Worm (Caenorhabditis elegans) whole organism, early embryonic: ENCODE measurements around the gene srx-73.
A peak's percentile ranks its signal among the peaks of the same experiment; 100 is the strongest.
"Not testable (repeated sequence)": the region's sequence is repeated elsewhere in the genome, so short reads cannot be mapped to it uniquely, and the experiment has no call there.

Source experiments
- B0310.2 ChIP-seq: sonication (generic microtip); optimal IDR thresholded peaks from 2 replicates; lab custom pipeline; 2016; ENCODE audit warnings: mild to moderate bottlenecking, missing genetic modification characterization, missing compliant biosample characterization
- F13C5.2 ChIP-seq: sonication (generic microtip); optimal IDR thresholded peaks from 2 replicates; lab custom pipeline; 2017; ENCODE audit warnings: mild to moderate bottlenecking, missing genetic modification characterization, inconsistent platforms, missing compliant biosample characterization
- aly-1 ChIP-seq: sonication (generic microtip); optimal IDR thresholded peaks from 2 replicates; lab custom pipeline; 2016; ENCODE audit warnings: missing genetic modification characterization, missing compliant biosample characterization
- ama-1 ChIP-seq: fragments of 150-350 bp; optimal IDR thresholded peaks from 2 replicates; lab custom pipeline; 2014
- ceh-13 ChIP-seq: fragments of 200-800 bp; sonication (Bioruptor generic); optimal IDR thresholded peaks from 2 replicates; lab custom pipeline; 2018; ENCODE audit warnings: mild to moderate bottlenecking, missing genetic modification characterization, missing compliant biosample characterization
- ceh-36 ChIP-seq: sonication (generic microtip); optimal IDR thresholded peaks from 2 replicates; lab custom pipeline; 2016; ENCODE audit warnings: missing genetic modification characterization, inconsistent platforms, missing compliant biosample characterization
- flt-1 ChIP-seq: fragments of 200-800 bp; sonication (Bioruptor generic); IDR thresholded peaks from 2 replicates; pipeline ENCODE4 v1.3.6; 2022; ENCODE audit warnings: missing genetic modification characterization, missing compliant biosample characterization
- hnd-1 ChIP-seq: sonication (generic microtip); optimal IDR thresholded peaks from 2 replicates; lab custom pipeline; 2016; ENCODE audit warnings: missing genetic modification characterization, missing compliant biosample characterization
- pes-1 ChIP-seq: fragments of 200-800 bp; sonication (Bioruptor generic); IDR thresholded peaks from 2 replicates; pipeline ENCODE4 v1.3.6; 2022; ENCODE audit warnings: missing genetic modification reagents, missing genetic modification characterization, missing compliant biosample characterization
- scrt-1 ChIP-seq: fragments of 200-800 bp; sonication (Bioruptor generic); IDR thresholded peaks from 2 replicates; pipeline ENCODE4 v1.3.6; 2022; ENCODE audit warnings: missing genetic modification characterization, missing compliant biosample characterization
- sea-1 ChIP-seq: fragments of 200-800 bp; sonication (Bioruptor generic); conservative IDR thresholded peaks from 2 replicates; pipeline ENCODE4 v1.3.6; 2022; ENCODE audit warnings: missing genetic modification characterization, missing compliant biosample characterization
- tra-4 ChIP-seq: sonication (generic microtip); optimal IDR thresholded peaks from 2 replicates; lab custom pipeline; 2017; ENCODE audit warnings: missing genetic modification characterization, missing compliant biosample characterization

DNA sequence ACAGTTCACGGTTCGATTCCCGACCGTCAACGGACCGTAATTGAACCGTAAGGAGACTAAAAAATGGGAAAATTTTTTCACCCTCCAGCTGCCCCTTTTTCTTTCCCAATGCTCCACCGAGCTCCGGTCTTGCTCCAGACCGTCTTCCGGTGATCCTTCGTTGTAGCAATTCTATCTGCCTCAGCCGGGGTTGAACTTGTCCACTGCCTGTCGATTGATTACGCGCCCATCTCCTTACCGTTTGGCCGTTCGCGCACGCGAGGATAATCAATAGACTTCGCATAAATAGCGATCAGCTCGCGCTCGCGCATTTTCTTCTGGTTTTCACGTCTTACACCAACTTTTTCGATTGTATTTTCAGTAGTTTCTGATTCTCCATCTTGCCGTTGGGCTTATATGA is 32.7 kb downstream of the srx-73 start:
- not testable (repeated sequence) for TF ChIP-seq ama-1 (lab: Kevin White, UChicago); aly-1; flt-1 (GFP tag; lab: Robert Waterston, UW); ceh-13; ceh-36 (tag; lab: Kevin White, UChicago); F13C5.2; B0310.2 (tag; lab: Kevin White, UChicago); tra-4; hnd-1; sea-1 (GFP tag; lab: Robert Waterston, UW); pes-1 (GFP tag; lab: Robert Waterston, UW)
- TF ChIP-seq scrt-1 (GFP tag; lab: Robert Waterston, UW) = 0 out of 2 replicates have a peak, but pooled peaks have one; percentile 49
